Worm (Caenorhabditis elegans) whole organism, midembryonic: ENCODE data around the gene Y77E11A.12.

ENCODE experiments used
- T22C8.4 ChIP-seq: fragments of 200-800 bp; sonication (Bioruptor generic); IDR thresholded peaks from 2 replicates; pipeline ENCODE4 v1.3.6; 2022; ENCODE audit warnings: missing genetic modification characterization, missing compliant biosample characterization
- cog-1 ChIP-seq: sonication (generic microtip); optimal IDR thresholded peaks from 2 replicates; lab custom pipeline; 2016; ENCODE audit warnings: missing genetic modification characterization, missing compliant biosample characterization
- flt-1 ChIP-seq: fragments of 200-800 bp; sonication (Bioruptor generic); IDR thresholded peaks from 2 replicates; pipeline ENCODE4 v1.3.6; 2022; ENCODE audit warnings: missing genetic modification characterization, missing compliant biosample characterization
- tab-1 ChIP-seq: fragments of 200-800 bp; sonication (Bioruptor generic); IDR thresholded peaks from 2 replicates; pipeline ENCODE4 v1.3.6; 2022; ENCODE audit warnings: missing genetic modification characterization, missing compliant biosample characterization
- ztf-29 ChIP-seq: fragments of 200-800 bp; sonication (Bioruptor generic); IDR thresholded peaks from 2 replicates; pipeline ENCODE4 v1.3.6; 2022; ENCODE audit warnings: missing genetic modification reagents, missing genetic modification characterization, missing compliant biosample characterization

ce11 chrIV:1424962-1425361, 49.9 kb downstream of the Y77E11A.12 start, which contains the start of gene Y77E11A.8:
- no peak for TF ChIP-seq flt-1 (GFP tag; lab: Robert Waterston, UW)
- TF ChIP-seq T22C8.4 = no peak
- TF ChIP-seq cog-1 (tag; lab: Kevin White, UChicago) = no peak
- no peak for TF ChIP-seq ztf-29
- TF ChIP-seq tab-1 (GFP tag; lab: Robert Waterston, UW) = no peak
